Worm (Caenorhabditis elegans) whole organism, L4 larva: ENCODE measurements around the gene F45E4.5.
A peak's percentile ranks its signal among the peaks of the same experiment; 100 is the strongest.

Experiments used
- F49E8.2 ChIP-seq: sonication (generic microtip); optimal IDR thresholded peaks from 2 replicates; lab custom pipeline; 2016; ENCODE audit warnings: missing compliant biosample characterization, mild to moderate bottlenecking, missing genetic modification characterization, borderline replicate concordance
- T20F7.1 ChIP-seq: fragments of 200-800 bp; sonication (Bioruptor generic); optimal IDR thresholded peaks from 2 replicates; lab custom pipeline; 2018; ENCODE audit warnings: mild to moderate bottlenecking, missing genetic modification characterization, missing compliant biosample characterization
- ZK337.2 ChIP-seq: fragments of 200-800 bp; sonication (Bioruptor generic); IDR thresholded peaks from 2 replicates; pipeline ENCODE4 v1.3.6; 2022; ENCODE audit warnings: missing genetic modification reagents, missing genetic modification characterization, missing compliant biosample characterization
- aha-1 ChIP-seq: fragments of 150-350 bp; peaks from one replicate; lab custom pipeline; 2014; ENCODE audit warnings: missing biosample characterization, missing genetic modification characterization
- aly-2 ChIP-seq: sonication (generic microtip); optimal IDR thresholded peaks from 2 replicates; lab custom pipeline; 2018; ENCODE audit warnings: missing biosample characterization, missing genetic modification characterization
- ama-1 ChIP-seq: fragments of 150-350 bp; optimal IDR thresholded peaks from 2 replicates; lab custom pipeline; 2014; ENCODE audit warnings: inconsistent platforms, mixed read lengths
- attf-4 ChIP-seq: sonication (generic microtip); optimal IDR thresholded peaks from 3 replicates; lab custom pipeline; 2017; ENCODE audit warnings: missing biosample characterization, missing genetic modification characterization
- ceh-32 ChIP-seq: sonication (generic microtip); optimal IDR thresholded peaks from 2 replicates; lab custom pipeline; 2016; ENCODE audit warnings: mild to moderate bottlenecking, missing genetic modification characterization, missing compliant biosample characterization; ENCODE audit not compliant: poor library complexity
- ces-1 ChIP-seq: fragments of 150-350 bp; sonication (generic microtip); optimal IDR thresholded peaks from 4 replicates; lab custom pipeline; 2014; ENCODE audit warnings: missing biosample characterization, missing genetic modification reagents, missing genetic modification characterization
- ctbp-1 ChIP-seq: fragments of 200-800 bp; sonication (Bioruptor generic); IDR thresholded peaks from 2 replicates; pipeline ENCODE4 v1.3.6; 2022; ENCODE audit warnings: missing genetic modification reagents, missing genetic modification characterization, missing compliant biosample characterization
- daf-8 ChIP-seq: fragments of 200-800 bp; sonication (Bioruptor generic); IDR thresholded peaks from 2 replicates; pipeline ENCODE4 v1.3.6; 2022; ENCODE audit warnings: missing genetic modification characterization, missing compliant biosample characterization
- dpl-1 ChIP-seq: fragments of 150-350 bp; optimal IDR thresholded peaks from 2 replicates; lab custom pipeline; 2014; ENCODE audit warnings: missing biosample characterization, missing genetic modification reagents, missing genetic modification characterization
- duxl-1 ChIP-seq: sonication (generic microtip); optimal IDR thresholded peaks from 2 replicates; lab custom pipeline; 2016; ENCODE audit warnings: mild to moderate bottlenecking, missing genetic modification characterization, moderate library complexity, missing compliant biosample characterization; ENCODE audit not compliant: poor library complexity
- egl-43 ChIP-seq: fragments of 200-800 bp; sonication (Bioruptor generic); IDR thresholded peaks from 2 replicates; pipeline ENCODE4 v1.3.6; 2022; ENCODE audit warnings: missing genetic modification reagents, missing genetic modification characterization, missing compliant biosample characterization
- hlh-30 ChIP-seq: sonication (generic microtip); optimal IDR thresholded peaks from 2 replicates; lab custom pipeline; 2017; ENCODE audit warnings: antibody characterized with exemption, mild to moderate bottlenecking, missing genetic modification characterization, missing compliant biosample characterization; ENCODE audit not compliant: insufficient read depth
- hmg-1.1 ChIP-seq: fragments of 200-800 bp; sonication (Bioruptor generic); IDR thresholded peaks from 2 replicates; pipeline ENCODE4 v1.3.6; 2022; ENCODE audit warnings: missing genetic modification reagents, missing genetic modification characterization, missing compliant biosample characterization
- jun-1 ChIP-seq: fragments of 150-350 bp; optimal IDR thresholded peaks from 2 replicates; lab custom pipeline; 2014; ENCODE audit warnings: missing biosample characterization, missing genetic modification reagents, missing genetic modification characterization
- lin-13 ChIP-seq: fragments of 150-350 bp; optimal IDR thresholded peaks from 2 replicates; lab custom pipeline; 2014; ENCODE audit warnings: missing biosample characterization, missing genetic modification reagents, missing genetic modification characterization
- lsy-2 ChIP-seq, 2 experiments: fragments of 150-350 bp in 1 of 2; sonication (generic microtip) in 1 of 2; optimal IDR thresholded peaks; 2 replicates each; lab custom pipeline; 2014 to 2017; ENCODE audit warnings: missing biosample characterization in 2 of 2, missing genetic modification characterization in 2 of 2
- mdl-1 ChIP-seq, 2 experiments: fragments of 150-350 bp in 1 of 2; sonication (generic microtip) in 1 of 2; optimal IDR thresholded peaks; 2 replicates each; lab custom pipeline; 2014 to 2017; ENCODE audit warnings: missing biosample characterization in 2 of 2, missing genetic modification characterization in 2 of 2
- nhr-28 ChIP-seq: fragments of 150-350 bp; optimal IDR thresholded peaks from 2 replicates; lab custom pipeline; 2014; ENCODE audit warnings: missing biosample characterization, missing genetic modification characterization
- nhr-41 ChIP-seq: fragments of 200-800 bp; sonication (Bioruptor generic); IDR thresholded peaks from 2 replicates; pipeline ENCODE4 v1.3.6; 2022; ENCODE audit warnings: missing genetic modification reagents, missing genetic modification characterization, missing compliant biosample characterization
- pha-4 ChIP-seq, 2 experiments: fragments of 150-350 bp in 1 of 2; fragments of 200-800 bp in 1 of 2; sonication (Bioruptor generic) in 1 of 2; IDR thresholded peaks in 1 of 2; optimal IDR thresholded peaks in 1 of 2; 2 replicates each; pipeline versions ENCODE4 v1.3.6 to Lab custom; 2014 to 2022; ENCODE audit warnings: missing genetic modification characterization in 2 of 2, missing genetic modification reagents in 2 of 2, missing biosample characterization in 1 of 2, missing compliant biosample characterization in 1 of 2
- unc-39 ChIP-seq: sonication (generic microtip); optimal IDR thresholded peaks from 2 replicates; lab custom pipeline; 2017; ENCODE audit warnings: missing biosample characterization, missing genetic modification characterization
- unc-62 ChIP-seq, 3 experiments: fragments of 150-350 bp in 1 of 3; sonication (generic microtip); optimal IDR thresholded peaks in 2 of 3; peaks in 1 of 3; 1 replicate in 1 of 3; 2 replicates in 2 of 3; lab custom pipeline; 2014 to 2017; ENCODE audit warnings: missing biosample characterization in 3 of 3, missing genetic modification characterization in 3 of 3, missing genetic modification reagents in 3 of 3, missing genotype in 1 of 3
- vab-7 ChIP-seq: fragments of 200-800 bp; sonication (Bioruptor generic); IDR thresholded peaks from 2 replicates; pipeline ENCODE4 v1.3.6; 2022; ENCODE audit warnings: missing genetic modification reagents, missing genetic modification characterization, missing compliant biosample characterization
- zfp-2 ChIP-seq: sonication (generic microtip); optimal IDR thresholded peaks from 2 replicates; lab custom pipeline; 2016; ENCODE audit warnings: mild to moderate bottlenecking, missing genetic modification characterization, missing compliant biosample characterization
- zip-2 ChIP-seq: fragments of 150-350 bp; optimal IDR thresholded peaks from 2 replicates; lab custom pipeline; 2014; ENCODE audit warnings: missing biosample characterization, missing genetic modification characterization
- ztf-7 ChIP-seq: fragments of 150-350 bp; optimal IDR thresholded peaks from 2 replicates; lab custom pipeline; 2014; ENCODE audit warnings: missing biosample characterization, missing genetic modification characterization

F45E4.5 gene

ce11 chrIV:7580062-7580614 lies 48.7 kb downstream of the F45E4.5 start, which contains the start of the genes cec-5 and nol-10 (continued):
- TF ChIP-seq mdl-1 (tag; optimal IDR thresholded peaks at IDR 0.05; lab: Kevin White, UChicago), result peak in 1 of 2 experiments; percentile 74
- no peak for TF ChIP-seq unc-39 (tag; lab: Kevin White, UChicago)
- TF ChIP-seq zip-2 (tag; lab: Kevin White, UChicago), result no peak
- peak; percentile 59 for TF ChIP-seq ces-1 (GFP tag; lab: Kevin White, UChicago)
- TF ChIP-seq lin-13 (GFP tag; lab: Kevin White, UChicago), result peak; percentile 91
- TF ChIP-seq jun-1 (tag; lab: Kevin White, UChicago), result peak; percentile 31
- 0 out of 2 replicates have a peak, but pooled peaks have one; percentile 29 for TF ChIP-seq pha-4 (GFP tag; IDR thresholded peaks at IDR 0.05; lab: Robert Waterston, UW)
- TF ChIP-seq pha-4 (tag; optimal IDR thresholded peaks at IDR 0.05; lab: Kevin White, UChicago), result no peak
- TF ChIP-seq vab-7 (GFP tag; lab: Robert Waterston, UW), result no peak
- TF ChIP-seq aha-1 (tag; lab: Kevin White, UChicago), result peak; percentile 98
- TF ChIP-seq F49E8.2 (tag; lab: Kevin White, UChicago), result peak; percentile 47
- peak; percentile 62 for TF ChIP-seq duxl-1 (tag; lab: Kevin White, UChicago)
- TF ChIP-seq nhr-28 (tag; lab: Kevin White, UChicago), result peak; percentile 55
- TF ChIP-seq lsy-2 (tag; optimal IDR thresholded peaks at IDR 0.05; lab: Kevin White, UChicago), result peak; percentile 57 to 91
- TF ChIP-seq ZK337.2, result no peak
- peak; percentile 48 for TF ChIP-seq ztf-7 (tag; lab: Kevin White, UChicago)
- TF ChIP-seq unc-62 (GFP tag; optimal IDR thresholded peaks at IDR 0.05 in 1 of 2; lab: Kevin White, UChicago), result peak in 1 of 2 experiments; percentile 64
- no peak for TF ChIP-seq unc-62 (tag; optimal IDR thresholded peaks at IDR 0.05; lab: Kevin White, UChicago)
- 0 out of 2 replicates have a peak, but pooled peaks have one; percentile 11 for TF ChIP-seq egl-43 (GFP tag; lab: Robert Waterston, UW)
- TF ChIP-seq nhr-41 (GFP tag; lab: Robert Waterston, UW), result no peak
- TF ChIP-seq ctbp-1 (GFP tag; lab: Robert Waterston, UW), result 0 out of 2 replicates have a peak, but pooled peaks have one; percentile 39
- TF ChIP-seq dpl-1 (GFP tag; lab: Kevin White, UChicago), result peak; percentile 79
- peak; percentile 84 for TF ChIP-seq hlh-30
- peak; percentile 98 for TF ChIP-seq T20F7.1 (GFP tag; lab: Kevin White, UChicago)
- no peak for TF ChIP-seq attf-4
- no peak for TF ChIP-seq aly-2 (tag; lab: Kevin White, UChicago)
- peak; percentile 82 for TF ChIP-seq hmg-1.1
- TF ChIP-seq daf-8, result no peak
- TF ChIP-seq, all 104 proteins: peak for 34

- TF ChIP-seq ama-1 (lab: Kevin White, UChicago), result peak; percentile 21
- no peak for TF ChIP-seq ceh-32 (tag; lab: Kevin White, UChicago)
- TF ChIP-seq duxl-1 (tag; lab: Kevin White, UChicago), result peak; percentile 24
- TF ChIP-seq zfp-2 (tag; lab: Kevin White, UChicago), result no peak
These were observed 50.6 kb downstream of the F45E4.5 start, which contains the start of gene F32E10.5 for ce11 chrIV:7578281-7578680. Gene F32E10.5, minus strand, starts transcription at chrIV:7578381.
